Worm (Caenorhabditis elegans) whole organism, late embryonic: ENCODE data around the gene Y53C12A.10.

Source experiments
- C38D4.7 ChIP-seq: fragments of 200-800 bp; sonication (Bioruptor generic); optimal IDR thresholded peaks from 2 replicates; lab custom pipeline; 2018; ENCODE audit warnings: mild to moderate bottlenecking, missing genetic modification characterization, moderate library complexity, missing compliant biosample characterization
- ceh-14 ChIP-seq: sonication (generic microtip); optimal IDR thresholded peaks from 2 replicates; lab custom pipeline; 2016; ENCODE audit warnings: missing genotype, missing genetic modification characterization, missing compliant biosample characterization
- ceh-2 ChIP-seq: sonication (generic microtip); optimal IDR thresholded peaks from 2 replicates; lab custom pipeline; 2016; ENCODE audit warnings: missing genotype, missing genetic modification characterization, missing compliant biosample characterization
- ceh-30 ChIP-seq: fragments of 150-350 bp; optimal IDR thresholded peaks from 2 replicates; lab custom pipeline; 2014; ENCODE audit warnings: missing biosample characterization, missing genetic modification characterization
- ceh-31 ChIP-seq: sonication (generic microtip); optimal IDR thresholded peaks from 2 replicates; lab custom pipeline; 2016; ENCODE audit warnings: missing genetic modification characterization, missing compliant biosample characterization
- ceh-48 ChIP-seq: sonication (generic microtip); optimal IDR thresholded peaks from 2 replicates; lab custom pipeline; 2016; ENCODE audit warnings: missing genetic modification characterization, inconsistent platforms, missing compliant biosample characterization
- ceh-9 ChIP-seq: sonication (generic microtip); optimal IDR thresholded peaks from 2 replicates; lab custom pipeline; 2016; ENCODE audit warnings: mild to moderate bottlenecking, missing genetic modification characterization, inconsistent platforms, missing compliant biosample characterization
- dmd-4 ChIP-seq: sonication (generic microtip); optimal IDR thresholded peaks from 2 replicates; lab custom pipeline; 2016; ENCODE audit warnings: borderline replicate concordance, missing genetic modification characterization, missing compliant biosample characterization
- elt-2 ChIP-seq: sonication (generic microtip); optimal IDR thresholded peaks from 2 replicates; lab custom pipeline; 2016; ENCODE audit warnings: missing genetic modification reagents, missing genetic modification characterization, missing compliant biosample characterization
- elt-4 ChIP-seq: sonication (generic microtip); optimal IDR thresholded peaks from 2 replicates; lab custom pipeline; 2016; ENCODE audit warnings: missing genetic modification characterization, missing compliant biosample characterization
- ets-4 ChIP-seq: sonication (generic microtip); optimal IDR thresholded peaks from 2 replicates; lab custom pipeline; 2016; ENCODE audit warnings: missing genetic modification characterization, missing compliant biosample characterization
- fax-1 ChIP-seq: sonication (generic microtip); optimal IDR thresholded peaks from 2 replicates; lab custom pipeline; 2016; ENCODE audit warnings: missing genotype, missing genetic modification characterization, missing compliant biosample characterization
- gmeb-2 ChIP-seq: sonication (generic microtip); optimal IDR thresholded peaks from 2 replicates; lab custom pipeline; 2016; ENCODE audit warnings: missing genetic modification characterization, inconsistent platforms, missing compliant biosample characterization
- hlh-13 ChIP-seq: fragments of 200-800 bp; sonication (Bioruptor generic); optimal IDR thresholded peaks from 2 replicates; lab custom pipeline; 2018; ENCODE audit warnings: mild to moderate bottlenecking, missing genetic modification characterization, missing compliant biosample characterization
- hlh-6 ChIP-seq: sonication (generic microtip); optimal IDR thresholded peaks from 2 replicates; lab custom pipeline; 2016; ENCODE audit warnings: missing genotype, missing genetic modification characterization, missing compliant biosample characterization
- hlh-8 ChIP-seq: sonication (generic microtip); optimal IDR thresholded peaks from 2 replicates; lab custom pipeline; 2016; ENCODE audit warnings: missing genotype, missing genetic modification characterization, missing compliant biosample characterization
- lim-6 ChIP-seq: sonication (generic microtip); optimal IDR thresholded peaks from 2 replicates; lab custom pipeline; 2016; ENCODE audit warnings: missing genetic modification characterization, missing compliant biosample characterization
- mec-3 ChIP-seq: sonication (generic microtip); optimal IDR thresholded peaks from 2 replicates; lab custom pipeline; 2016; ENCODE audit warnings: borderline replicate concordance, missing genetic modification characterization, missing compliant biosample characterization
- nfya-1 ChIP-seq: sonication (generic microtip); optimal IDR thresholded peaks from 2 replicates; lab custom pipeline; 2017; ENCODE audit warnings: missing genetic modification characterization, mild to moderate bottlenecking, missing compliant biosample characterization, antibody characterized with exemption, moderate library complexity
- nhr-11 ChIP-seq: fragments of 150-350 bp; optimal IDR thresholded peaks from 2 replicates; lab custom pipeline; 2014; ENCODE audit warnings: missing biosample characterization, missing genetic modification characterization
- nhr-232 ChIP-seq: sonication (generic microtip); optimal IDR thresholded peaks from 2 replicates; lab custom pipeline; 2016; ENCODE audit warnings: missing genetic modification characterization, missing compliant biosample characterization
- npax-4 ChIP-seq: sonication (generic microtip); optimal IDR thresholded peaks from 2 replicates; lab custom pipeline; 2016; ENCODE audit warnings: missing genetic modification characterization, missing compliant biosample characterization
- odd-2 ChIP-seq: sonication (generic microtip); optimal IDR thresholded peaks from 2 replicates; lab custom pipeline; 2017; ENCODE audit warnings: antibody characterized with exemption, mild to moderate bottlenecking, missing genetic modification characterization, missing compliant biosample characterization
- pag-3 ChIP-seq: sonication (generic microtip); optimal IDR thresholded peaks from 2 replicates; lab custom pipeline; 2016; ENCODE audit warnings: missing compliant biosample characterization, missing genetic modification characterization, borderline replicate concordance
- pat-9 ChIP-seq: fragments of 200-800 bp; sonication (Bioruptor generic); optimal IDR thresholded peaks from 2 replicates; lab custom pipeline; 2018; ENCODE audit warnings: mild to moderate bottlenecking, missing genetic modification characterization, moderate library complexity, missing compliant biosample characterization
- pqm-1 ChIP-seq: sonication (generic microtip); optimal IDR thresholded peaks from 2 replicates; lab custom pipeline; 2016; ENCODE audit warnings: missing genetic modification characterization, missing compliant biosample characterization
- pros-1 ChIP-seq: fragments of 150-350 bp; optimal IDR thresholded peaks from 2 replicates; lab custom pipeline; 2014; ENCODE audit warnings: missing biosample characterization, missing genetic modification reagents, missing genetic modification characterization
- sox-2 ChIP-seq: fragments of 200-800 bp; sonication (Bioruptor generic); IDR thresholded peaks from 2 replicates; pipeline ENCODE4 v1.3.6; 2022; ENCODE audit warnings: missing genetic modification reagents, missing genetic modification characterization, missing compliant biosample characterization
- sox-4 ChIP-seq: sonication (generic microtip); optimal IDR thresholded peaks from 2 replicates; lab custom pipeline; 2017; ENCODE audit warnings: mild to moderate bottlenecking, missing genetic modification characterization, inconsistent platforms, missing compliant biosample characterization
- tbx-2 ChIP-seq: sonication (generic microtip); optimal IDR thresholded peaks from 2 replicates; lab custom pipeline; 2016; ENCODE audit warnings: missing genetic modification characterization, missing compliant biosample characterization
- zip-5 ChIP-seq: sonication (generic microtip); optimal IDR thresholded peaks from 2 replicates; lab custom pipeline; 2016; ENCODE audit warnings: missing genetic modification characterization, missing compliant biosample characterization

Y53C12A.10 gene

ce11 chrII:9662160-9662559 lies 42.5 kb downstream of the Y53C12A.10 start:
- TF ChIP-seq hlh-6 (tag; lab: Kevin White, UChicago), result no peak
- TF ChIP-seq sox-2 (GFP tag; lab: Robert Waterston, UW), result no peak
- TF ChIP-seq ceh-14 (tag; lab: Kevin White, UChicago), result no peak
- no peak for TF ChIP-seq ceh-31
- TF ChIP-seq zip-5 (tag; lab: Kevin White, UChicago), result no peak
- TF ChIP-seq sox-4 (tag; lab: Kevin White, UChicago), result no peak
- TF ChIP-seq npax-4 (tag; lab: Kevin White, UChicago), result no peak
- TF ChIP-seq nhr-232, result no peak
- no peak for TF ChIP-seq pag-3 (tag; lab: Kevin White, UChicago)
- TF ChIP-seq ets-4 (tag; lab: Kevin White, UChicago), result no peak

- TF ChIP-seq ets-4 (tag; lab: Kevin White, UChicago) (no peak), odd-2 (tag; lab: Kevin White, UChicago) (no peak), gmeb-2 (tag; lab: Kevin White, UChicago) (no peak)
Measured at ce11 chrII:9660379-9660778, 44.3 kb downstream of the Y53C12A.10 start, which contains the start of gene ZK1320.3. TSS of gene ZK1320.3 (minus strand) at chrII:9660419.

- TF ChIP-seq fax-1, result no peak
- no peak for TF ChIP-seq hlh-8 (tag; lab: Kevin White, UChicago)
- TF ChIP-seq lim-6 (tag; lab: Kevin White, UChicago), result no peak
- no peak for TF ChIP-seq ceh-48
- no peak for TF ChIP-seq zip-5 (tag; lab: Kevin White, UChicago)
- no peak for TF ChIP-seq dmd-4 (tag; lab: Kevin White, UChicago)
- TF ChIP-seq nfya-1 (tag; lab: Kevin White, UChicago), result no peak
- TF ChIP-seq C38D4.7 (GFP tag; lab: Kevin White, UChicago), result no peak
- TF ChIP-seq nhr-11 (tag; lab: Kevin White, UChicago), result no peak
- no peak for TF ChIP-seq npax-4 (tag; lab: Kevin White, UChicago)
- no peak for TF ChIP-seq ceh-30
- TF ChIP-seq pqm-1 (tag; lab: Kevin White, UChicago), result no peak
- no peak for TF ChIP-seq ceh-9 (tag; lab: Kevin White, UChicago)
- no peak for TF ChIP-seq ceh-2 (tag; lab: Kevin White, UChicago)
- no peak for TF ChIP-seq tbx-2 (tag; lab: Kevin White, UChicago)
- TF ChIP-seq hlh-13 (GFP tag; lab: Kevin White, UChicago), result no peak
Measured at ce11 chrII:9658915-9659314, 45.7 kb downstream of the Y53C12A.10 start, which contains the start of gene ZK1320.2. TSS of gene ZK1320.2 (minus strand) at chrII:9659002.

- peak; percentile 19 for TF ChIP-seq elt-2 (tag; lab: Kevin White, UChicago)
- no peak for TF ChIP-seq nhr-232
- TF ChIP-seq mec-3 (tag; lab: Kevin White, UChicago), result no peak
Measured at ce11 chrII:9656210-9656755, 48.4 kb downstream of the Y53C12A.10 start, which contains the start of gene gstk-1. TSS of gene gstk-1 (plus strand) at chrII:9656705.

ce11 chrII:9655530-9656139 lies 49.0 kb downstream of the Y53C12A.10 start, which contains the start of gene ZK1307.1:
TSS of gene ZK1307.1 (minus strand) at chrII:9655580.
- TF ChIP-seq C38D4.7 (GFP tag; lab: Kevin White, UChicago) (no peak), nhr-232 (no peak), pat-9 (tag; lab: Kevin White, UChicago) (no peak), pros-1 (tag; lab: Kevin White, UChicago) (no peak), elt-4 (tag; lab: Kevin White, UChicago) (no peak), elt-2 (tag; lab: Kevin White, UChicago) (peak; percentile 29), pag-3 (tag; lab: Kevin White, UChicago) (no peak), nfya-1 (tag; lab: Kevin White, UChicago) (no peak)
- TF ChIP-seq, all 69 proteins: peak for 1
